Worm (Caenorhabditis elegans): ENCODE measurements around the gene arrd-14.

DNA sequence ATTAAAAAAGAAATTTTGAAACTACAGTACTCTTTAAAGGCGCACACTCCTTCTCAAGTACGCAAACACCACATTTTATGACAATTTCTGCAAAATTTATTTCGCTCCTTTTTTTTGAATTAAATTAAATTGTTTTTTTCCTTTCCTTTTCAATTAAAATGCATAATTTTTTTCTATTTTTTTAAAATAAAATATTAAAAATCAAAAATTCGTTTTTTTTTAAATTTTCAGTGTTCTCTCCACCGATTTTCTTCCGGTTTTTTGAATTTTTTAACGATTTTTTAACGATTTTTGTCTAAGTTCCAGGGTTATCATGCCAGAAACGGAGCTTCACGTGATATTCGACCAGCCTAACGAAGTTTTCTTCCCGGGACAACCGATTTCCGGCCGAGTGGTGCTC is 6.0 kb downstream of the arrd-14 start, which contains the start of gene arrd-13:
- TF ChIP-seq ceh-22 (tag; optimal IDR thresholded peaks at IDR 0.05) = no peak
- no peak for TF ChIP-seq unc-86 (tag; optimal IDR thresholded peaks at IDR 0.05)
- no peak for TF ChIP-seq ceh-19 (GFP tag; optimal IDR thresholded peaks at IDR 0.05)
- no peak for TF ChIP-seq madf-2 (tag; optimal IDR thresholded peaks at IDR 0.05)
- TF ChIP-seq pag-3 (tag; optimal IDR thresholded peaks at IDR 0.05; ENCODE audit: borderline replicate concordance) = no peak
- no peak for TF ChIP-seq fkh-10 (GFP tag; optimal IDR thresholded peaks at IDR 0.05)
- TF ChIP-seq unc-55 (GFP tag; optimal IDR thresholded peaks at IDR 0.05) = no peak
- no peak for TF ChIP-seq nhr-11 (tag; optimal IDR thresholded peaks at IDR 0.05)
- TF ChIP-seq odd-2 (tag; optimal IDR thresholded peaks at IDR 0.05) = no peak
- TF ChIP-seq tbx-2 (tag; optimal IDR thresholded peaks at IDR 0.05) = no peak
- no peak for TF ChIP-seq dmd-4 (tag; optimal IDR thresholded peaks at IDR 0.05; ENCODE audit: borderline replicate concordance)
- TF ChIP-seq F13H6.1 (tag; optimal IDR thresholded peaks at IDR 0.05) = no peak
- TF ChIP-seq nfya-1 (tag; optimal IDR thresholded peaks at IDR 0.05) = no peak
